Fruit fly (Drosophila melanogaster) whole organism, embryonic: Measurements from ENCODE around the gene CG4297.
A peak's percentile ranks its signal among the peaks of the same experiment; 100 is the strongest.

ENCODE experiments used
- Atf-2 ChIP-seq: fragments of 200-800 bp; sonication (Bioruptor generic); optimal IDR thresholded peaks from 2 replicates; lab custom pipeline; 2016; ENCODE audit warnings: missing biosample characterization, missing genetic modification characterization
- Bdp1 ChIP-seq: fragments of 200-800 bp; sonication (Bioruptor generic); optimal IDR thresholded peaks from 3 replicates; lab custom pipeline; 2016; ENCODE audit warnings: missing biosample characterization, missing genetic modification characterization
- CG11723 ChIP-seq: fragments of 200-800 bp; sonication (Bioruptor generic); optimal IDR thresholded peaks from 2 replicates; lab custom pipeline; 2017; ENCODE audit warnings: missing biosample characterization, mild to moderate bottlenecking, missing genetic modification characterization
- CG13296 ChIP-seq: fragments of 200-800 bp; sonication (Bioruptor generic); optimal IDR thresholded peaks from 3 replicates; lab custom pipeline; 2018; ENCODE audit warnings: missing biosample characterization, mild to moderate bottlenecking, missing genetic modification characterization
- CG17385 ChIP-seq: fragments of 200-800 bp; sonication (Bioruptor generic); optimal IDR thresholded peaks from 3 replicates; lab custom pipeline; 2018; ENCODE audit warnings: missing biosample characterization, mild to moderate bottlenecking, missing genetic modification characterization
- CG17568 ChIP-seq: fragments of 200-800 bp; sonication (Bioruptor generic); optimal IDR thresholded peaks from 2 replicates; lab custom pipeline; 2018; ENCODE audit warnings: missing biosample characterization, mild to moderate bottlenecking, missing genetic modification characterization, moderate library complexity
- CG17802 ChIP-seq: fragments of 200-800 bp; sonication (Bioruptor generic); optimal IDR thresholded peaks from 2 replicates; lab custom pipeline; 2018; ENCODE audit warnings: missing biosample characterization, mild to moderate bottlenecking, missing genetic modification characterization, moderate library complexity
- CG17912 ChIP-seq: fragments of 200-800 bp; sonication (Bioruptor generic); optimal IDR thresholded peaks from 2 replicates; lab custom pipeline; 2018; ENCODE audit warnings: missing biosample characterization, mild to moderate bottlenecking, missing genetic modification characterization
- CG30403 ChIP-seq: fragments of 200-800 bp; sonication (Bioruptor generic); optimal IDR thresholded peaks from 3 replicates; lab custom pipeline; 2016; ENCODE audit warnings: missing biosample characterization, missing genetic modification characterization
- CG33213 ChIP-seq: fragments of 200-800 bp; sonication (Bioruptor generic); optimal IDR thresholded peaks from 3 replicates; lab custom pipeline; 2016; ENCODE audit warnings: missing biosample characterization, missing genetic modification characterization
- CG34422 ChIP-seq: fragments of 200-800 bp; sonication (Bioruptor generic); IDR thresholded peaks from 3 replicates; pipeline ENCODE4 v1.3.6; 2022; ENCODE audit warnings: missing biosample characterization, missing genetic modification characterization
- CG4854 ChIP-seq: fragments of 200-800 bp; sonication (Bioruptor generic); optimal IDR thresholded peaks from 2 replicates; lab custom pipeline; 2016; ENCODE audit warnings: missing biosample characterization, missing genetic modification characterization, inconsistent platforms
- CG5180 ChIP-seq: fragments of 200-800 bp; sonication (Bioruptor generic); optimal IDR thresholded peaks from 3 replicates; lab custom pipeline; 2017; ENCODE audit warnings: missing biosample characterization, missing genetic modification characterization, mild to moderate bottlenecking, moderate library complexity, missing genetic modification reagents
- CG6689 ChIP-seq: fragments of 200-800 bp; sonication (Bioruptor generic); IDR thresholded peaks from 2 replicates; pipeline ENCODE4 v1.3.6; 2022; ENCODE audit warnings: missing biosample characterization, missing genetic modification characterization
- CG6791 ChIP-seq: fragments of 200-800 bp; sonication (Bioruptor generic); IDR thresholded peaks from 3 replicates; pipeline ENCODE4 v1.3.6; 2022; ENCODE audit warnings: missing biosample characterization, missing genetic modification characterization; ENCODE audit not compliant: partially characterized antibody
- CG7839 ChIP-seq: fragments of 200-800 bp; sonication (Bioruptor generic); optimal IDR thresholded peaks from 3 replicates; lab custom pipeline; 2018; ENCODE audit warnings: missing biosample characterization, mild to moderate bottlenecking, missing genetic modification characterization, moderate library complexity
- CG7963 ChIP-seq: fragments of 200-800 bp; sonication (Bioruptor generic); IDR thresholded peaks from 3 replicates; pipeline ENCODE4 v1.3.6; 2022; ENCODE audit warnings: missing biosample characterization, missing genetic modification characterization; ENCODE audit not compliant: partially characterized antibody
- CG9437 ChIP-seq: fragments of 200-800 bp; sonication (Bioruptor generic); optimal IDR thresholded peaks from 2 replicates; lab custom pipeline; 2018; ENCODE audit warnings: missing biosample characterization, mild to moderate bottlenecking, missing genetic modification characterization
- CG9727 ChIP-seq: fragments of 200-800 bp; sonication (Bioruptor generic); optimal IDR thresholded peaks from 3 replicates; lab custom pipeline; 2017; ENCODE audit warnings: missing biosample characterization, mild to moderate bottlenecking, missing genetic modification characterization
- CG9797 ChIP-seq: fragments of 200-800 bp; sonication (Bioruptor generic); optimal IDR thresholded peaks from 3 replicates; lab custom pipeline; 2018; ENCODE audit warnings: missing biosample characterization, mild to moderate bottlenecking, missing genetic modification characterization
- CG9817 ChIP-seq: fragments of 200-800 bp; sonication (Bioruptor generic); optimal IDR thresholded peaks from 2 replicates; lab custom pipeline; 2018; ENCODE audit warnings: missing biosample characterization, mild to moderate bottlenecking, missing genetic modification characterization, moderate library complexity
- CHES-1-like ChIP-seq: fragments of 200-800 bp; sonication (Bioruptor generic); optimal IDR thresholded peaks from 2 replicates; lab custom pipeline; 2016; ENCODE audit warnings: missing biosample characterization, missing genetic modification characterization
- D19B ChIP-seq: fragments of 200-800 bp; sonication (Bioruptor generic); optimal IDR thresholded peaks from 2 replicates; lab custom pipeline; 2017; ENCODE audit warnings: missing biosample characterization, mild to moderate bottlenecking, missing genetic modification characterization
- Eip74EF ChIP-seq, 2 experiments: fragments of 200-800 bp in 1 of 2; fragments of >200 bp in 1 of 2; sonication (Bioruptor generic) in 1 of 2; optimal IDR thresholded peaks; 2 replicates each; lab custom pipeline; 2017 to 2019; ENCODE audit warnings: missing biosample characterization in 2 of 2, missing genetic modification characterization in 2 of 2, mild to moderate bottlenecking in 1 of 2, moderate library complexity in 1 of 2
- Ets97D ChIP-seq: fragments of 200-800 bp; sonication (Bioruptor generic); optimal IDR thresholded peaks from 3 replicates; lab custom pipeline; 2016; ENCODE audit warnings: missing biosample characterization, missing genetic modification characterization
- Fer3 ChIP-seq: fragments of 200-800 bp; sonication (Bioruptor generic); optimal IDR thresholded peaks from 2 replicates; lab custom pipeline; 2018; ENCODE audit warnings: missing biosample characterization, mild to moderate bottlenecking, missing genetic modification characterization, moderate library complexity
- HHEX ChIP-seq: fragments of 200-800 bp; sonication (Bioruptor generic); optimal IDR thresholded peaks from 3 replicates; lab custom pipeline; 2017; ENCODE audit warnings: missing biosample characterization, mild to moderate bottlenecking, missing genetic modification characterization, missing genetic modification reagents
- Hr3 ChIP-seq: fragments of 200-800 bp; sonication (Bioruptor generic); optimal IDR thresholded peaks from 3 replicates; lab custom pipeline; 2016; ENCODE audit warnings: missing biosample characterization, missing genetic modification characterization
- Med ChIP-seq: fragments of 200-800 bp; sonication (Bioruptor generic); peaks from one replicate; lab custom pipeline; 2016; ENCODE audit warnings: missing biosample characterization, missing genetic modification characterization, mild to moderate bottlenecking, inconsistent platforms, moderate library complexity
- Ssrp ChIP-seq: fragments of 200-800 bp; sonication (Bioruptor generic); optimal IDR thresholded peaks from 2 replicates; lab custom pipeline; 2018; ENCODE audit warnings: missing biosample characterization, mild to moderate bottlenecking, missing genetic modification characterization, moderate library complexity
- caup ChIP-seq: fragments of 200-800 bp; sonication (Bioruptor generic); optimal IDR thresholded peaks from 3 replicates; lab custom pipeline; 2017; ENCODE audit warnings: missing biosample characterization, mild to moderate bottlenecking, missing genetic modification characterization, moderate library complexity; ENCODE audit not compliant: severe bottlenecking
- ci ChIP-seq: fragments of 200-800 bp; sonication (Bioruptor generic); IDR thresholded peaks from 3 replicates; pipeline ENCODE4 v1.3.6; 2022; ENCODE audit warnings: missing biosample characterization, missing genetic modification characterization
- dimm ChIP-seq: fragments of 200-800 bp; sonication (Bioruptor generic); IDR thresholded peaks from 2 replicates; pipeline ENCODE4 v1.3.6; 2022; ENCODE audit warnings: missing biosample characterization, missing genetic modification characterization
- dmrt99B ChIP-seq: fragments of 200-800 bp; sonication (Bioruptor generic); optimal IDR thresholded peaks from 2 replicates; lab custom pipeline; 2018; ENCODE audit warnings: missing biosample characterization, mild to moderate bottlenecking, missing genetic modification characterization, moderate library complexity
- ewg ChIP-seq: fragments of 200-800 bp; sonication (Bioruptor generic); optimal IDR thresholded peaks from 3 replicates; lab custom pipeline; 2017; ENCODE audit warnings: mild to moderate bottlenecking, missing biosample characterization, missing genetic modification reagents, missing genetic modification characterization
- fu2 ChIP-seq: fragments of 200-800 bp; sonication (Bioruptor generic); optimal IDR thresholded peaks from 2 replicates; lab custom pipeline; 2016; ENCODE audit warnings: missing biosample characterization, missing genetic modification characterization
- lilli ChIP-seq: fragments of 200-800 bp; sonication (Bioruptor generic); optimal IDR thresholded peaks from 3 replicates; lab custom pipeline; 2016; ENCODE audit warnings: missing biosample characterization, missing genetic modification characterization
- mam ChIP-seq: fragments of 200-800 bp; sonication (Bioruptor generic); optimal IDR thresholded peaks from 3 replicates; lab custom pipeline; 2016; ENCODE audit warnings: missing biosample characterization, missing genetic modification characterization
- nerfin-2 ChIP-seq: fragments of 200-800 bp; sonication (Bioruptor generic); IDR thresholded peaks from 2 replicates; pipeline ENCODE4 v1.3.6; 2022; ENCODE audit warnings: missing biosample characterization, missing genetic modification characterization; ENCODE audit not compliant: partially characterized antibody
- p53 ChIP-seq: fragments of 200-800 bp; sonication (Bioruptor generic); optimal IDR thresholded peaks from 2 replicates; lab custom pipeline; 2016; ENCODE audit warnings: missing biosample characterization, missing genetic modification characterization
- schlank ChIP-seq: fragments of 200-800 bp; sonication (Bioruptor generic); optimal IDR thresholded peaks from 2 replicates; lab custom pipeline; 2018; ENCODE audit warnings: missing biosample characterization, mild to moderate bottlenecking, missing genetic modification characterization
- sd ChIP-seq: fragments of 200-800 bp; sonication (Bioruptor generic); optimal IDR thresholded peaks from 3 replicates; lab custom pipeline; 2018; ENCODE audit warnings: missing biosample characterization, mild to moderate bottlenecking, missing genetic modification characterization, moderate library complexity
- shn ChIP-seq: fragments of 200-800 bp; sonication (Bioruptor generic); optimal IDR thresholded peaks from 3 replicates; lab custom pipeline; 2016; ENCODE audit warnings: missing biosample characterization, missing genetic modification characterization
- slbo ChIP-seq: fragments of 200-800 bp; sonication (Bioruptor generic); IDR thresholded peaks from 2 replicates; pipeline ENCODE4 v1.3.6; 2022; ENCODE audit warnings: missing biosample characterization, missing genetic modification characterization
- tin ChIP-seq: fragments of 200-800 bp; sonication (Bioruptor generic); optimal IDR thresholded peaks from 3 replicates; lab custom pipeline; 2016; ENCODE audit warnings: missing biosample characterization, missing genetic modification characterization
- trem ChIP-seq: fragments of 200-800 bp; optimal IDR thresholded peaks from 3 replicates; lab custom pipeline; 2019; ENCODE audit warnings: missing biosample characterization, mild to moderate bottlenecking, missing genetic modification characterization, moderate library complexity
- zen ChIP-seq: fragments of 200-800 bp; sonication (Bioruptor generic); optimal IDR thresholded peaks from 3 replicates; lab custom pipeline; 2018; ENCODE audit warnings: missing biosample characterization, mild to moderate bottlenecking, missing genetic modification characterization, moderate library complexity
- zfh2 ChIP-seq: fragments of 200-800 bp; sonication (Bioruptor generic); optimal IDR thresholded peaks from 2 replicates; lab custom pipeline; 2016; ENCODE audit warnings: missing biosample characterization, missing genetic modification characterization

Gene CG4297

dm6 chr2L:480638-481399 lies 8.8 kb upstream of the CG4297 start (continued):
- peak; percentile 100 for TF ChIP-seq lilli (GFP tag; lab: Kevin White, UChicago)
- no peak for TF ChIP-seq CG7963 (GFP tag; lab: Robert Waterston, UW)
- TF ChIP-seq Atf-2 (GFP tag; lab: Kevin White, UChicago) = peak; percentile 100
- TF ChIP-seq CG34422 = no peak
- TF ChIP-seq slbo (GFP tag; lab: Robert Waterston, UW) = no peak
- TF ChIP-seq CG9797 (GFP tag; lab: Kevin White, UChicago) = peak; percentile 97
- TF ChIP-seq mam = peak; percentile 100
- TF ChIP-seq nerfin-2 (GFP tag; lab: Robert Waterston, UW) = no peak
- peak; percentile 100 for TF ChIP-seq CG9817 (tag; lab: Kevin White, UChicago)
- peak; percentile 98 for TF ChIP-seq trem (tag; lab: Kevin White, UChicago)
- TF ChIP-seq HHEX = peak; percentile 100
- TF ChIP-seq CG9437 (GFP tag; lab: Kevin White, UChicago) = peak; percentile 98
- peak; percentile 100 for TF ChIP-seq D19B (GFP tag; lab: Kevin White, UChicago)
- peak; percentile 100 for TF ChIP-seq fu2 (GFP tag; lab: Kevin White, UChicago)
- TF ChIP-seq CG17802 (tag; lab: Kevin White, UChicago) = peak; percentile 96
- TF ChIP-seq CG5180 (GFP tag; lab: Kevin White, UChicago) = peak; percentile 96
- TF ChIP-seq Fer3 (tag; lab: Kevin White, UChicago) = peak; percentile 100
- TF ChIP-seq Med = peak; percentile 100
- TF ChIP-seq CG9727 (GFP tag; lab: Kevin White, UChicago) = peak; percentile 100
- TF ChIP-seq sd (tag; lab: Kevin White, UChicago) = peak; percentile 100
- TF ChIP-seq CG13296 (GFP tag; lab: Kevin White, UChicago) = peak; percentile 100
- no peak for TF ChIP-seq CG6689
- peak; percentile 99 for TF ChIP-seq CG17912 (GFP tag; lab: Kevin White, UChicago)
- no peak for TF ChIP-seq CG6791 (GFP tag; lab: Robert Waterston, UW)
- TF ChIP-seq shn (GFP tag; lab: Kevin White, UChicago) = peak; percentile 100
- TF ChIP-seq dmrt99B (tag; lab: Kevin White, UChicago) = peak; percentile 100
- TF ChIP-seq dimm (GFP tag; lab: Robert Waterston, UW) = no peak
- TF ChIP-seq caup (GFP tag; lab: Kevin White, UChicago) = peak; percentile 100
- peak in 1 of 2 experiments; percentile 100 for TF ChIP-seq Eip74EF (GFP tag; optimal IDR thresholded peaks at IDR 0.05; lab: Kevin White, UChicago)
- TF ChIP-seq ci (GFP tag; lab: Robert Waterston, UW) = no peak
- TF ChIP-seq CHES-1-like (GFP tag; lab: Kevin White, UChicago) = peak; percentile 100
- TF ChIP-seq Ets97D (GFP tag; lab: Kevin White, UChicago) = peak; percentile 98
- TF ChIP-seq Hr3 (GFP tag; lab: Kevin White, UChicago) = peak; percentile 100
- TF ChIP-seq CG33213 (GFP tag; lab: Kevin White, UChicago) = peak; percentile 100
- TF ChIP-seq CG7839 = peak; percentile 100
- peak; percentile 100 for TF ChIP-seq Ssrp (tag; lab: Kevin White, UChicago)
- peak; percentile 100 for TF ChIP-seq CG4854 (GFP tag; lab: Kevin White, UChicago)
- peak; percentile 100 for TF ChIP-seq CG11723
- peak; percentile 100 for TF ChIP-seq tin (GFP tag; lab: Kevin White, UChicago)
- peak; percentile 100 for TF ChIP-seq p53 (GFP tag; lab: Kevin White, UChicago)
- peak; percentile 100 for TF ChIP-seq zfh2 (GFP tag; lab: Kevin White, UChicago)
- peak; percentile 98 for TF ChIP-seq Bdp1
- peak; percentile 100 for TF ChIP-seq zen (tag; lab: Kevin White, UChicago)
- peak; percentile 100 for TF ChIP-seq CG17568
- TF ChIP-seq schlank (tag; lab: Kevin White, UChicago) = peak; percentile 100
- peak; percentile 100 for TF ChIP-seq ewg (GFP tag; lab: Kevin White, UChicago)
- peak; percentile 100 for TF ChIP-seq CG30403 (GFP tag; lab: Kevin White, UChicago)
- peak; percentile 100 for TF ChIP-seq CG17385
